Fruit fly (Drosophila melanogaster) whole organism, embryonic: ENCODE measurements around the gene Appl.

Experiments
- Bteb2 ChIP-seq: fragments of 200-800 bp; sonication (Bioruptor generic); optimal IDR thresholded peaks from 2 replicates; lab custom pipeline; 2016; ENCODE audit warnings: missing biosample characterization, missing genetic modification characterization
- CG10209 ChIP-seq: fragments of 200-800 bp; sonication (Bioruptor generic); optimal IDR thresholded peaks from 3 replicates; lab custom pipeline; 2017; ENCODE audit warnings: missing biosample characterization, mild to moderate bottlenecking, missing genetic modification characterization, missing genetic modification reagents
- CG10654 ChIP-seq: fragments of 200-800 bp; sonication (Bioruptor generic); optimal IDR thresholded peaks from 2 replicates; lab custom pipeline; 2016; ENCODE audit warnings: missing biosample characterization, missing genetic modification characterization
- CG12104 ChIP-seq: fragments of 200-800 bp; sonication (Bioruptor generic); optimal IDR thresholded peaks from 3 replicates; lab custom pipeline; 2016; ENCODE audit warnings: missing biosample characterization, missing genetic modification characterization
- CG17359 ChIP-seq: fragments of 200-800 bp; sonication (Bioruptor generic); optimal IDR thresholded peaks from 3 replicates; lab custom pipeline; 2018; ENCODE audit warnings: missing biosample characterization, mild to moderate bottlenecking, missing genetic modification characterization, moderate library complexity
- CG17829 ChIP-seq: fragments of 200-800 bp; optimal IDR thresholded peaks from 2 replicates; lab custom pipeline; 2019; ENCODE audit warnings: missing biosample characterization, mild to moderate bottlenecking, missing genetic modification characterization, moderate library complexity
- CG18011 ChIP-seq: fragments of 200-800 bp; sonication (Bioruptor generic); optimal IDR thresholded peaks from 2 replicates; lab custom pipeline; 2017; ENCODE audit warnings: missing biosample characterization, missing genetic modification characterization, mild to moderate bottlenecking, moderate library complexity, missing genotype
- CG18262 ChIP-seq: fragments of 200-800 bp; optimal IDR thresholded peaks from 3 replicates; lab custom pipeline; 2019; ENCODE audit warnings: missing biosample characterization, mild to moderate bottlenecking, missing genetic modification characterization, moderate library complexity
- CG18476 ChIP-seq: fragments of 200-800 bp; sonication (Bioruptor generic); optimal IDR thresholded peaks from 2 replicates; lab custom pipeline; 2016; ENCODE audit warnings: missing biosample characterization, mild to moderate bottlenecking, missing genetic modification characterization
- CG18599 ChIP-seq: fragments of 200-800 bp; sonication (Bioruptor generic); optimal IDR thresholded peaks from 3 replicates; lab custom pipeline; 2017; ENCODE audit warnings: missing biosample characterization, missing genetic modification characterization, mild to moderate bottlenecking, moderate library complexity, missing genetic modification reagents
- CG31441 ChIP-seq: fragments of 200-800 bp; sonication (Bioruptor generic); IDR thresholded peaks from 2 replicates; pipeline ENCODE4 v1.3.6; 2022; ENCODE audit warnings: missing biosample characterization, missing genetic modification characterization
- CG32532 ChIP-seq: fragments of 200-800 bp; sonication (Bioruptor generic); IDR thresholded peaks from 2 replicates; pipeline ENCODE4 v1.3.6; 2022; ENCODE audit warnings: missing biosample characterization, missing genetic modification characterization
- CG32772 ChIP-seq: fragments of 200-800 bp; sonication (Bioruptor generic); IDR thresholded peaks from 2 replicates; pipeline ENCODE4 v1.3.6; 2022; ENCODE audit warnings: missing biosample characterization, missing genetic modification characterization
- CG33557 ChIP-seq: fragments of 200-800 bp; sonication (Bioruptor generic); optimal IDR thresholded peaks from 2 replicates; lab custom pipeline; 2019; ENCODE audit warnings: missing biosample characterization, mild to moderate bottlenecking, missing genetic modification characterization, moderate library complexity
- CG42726 ChIP-seq: fragments of 200-800 bp; sonication (Bioruptor generic); IDR thresholded peaks from 2 replicates; pipeline ENCODE4 v1.3.6; 2022; ENCODE audit warnings: missing biosample characterization, missing genetic modification characterization; ENCODE audit not compliant: partially characterized antibody
- CG4820 ChIP-seq: fragments of 200-800 bp; sonication (Bioruptor generic); optimal IDR thresholded peaks from 3 replicates; lab custom pipeline; 2016; ENCODE audit warnings: missing biosample characterization, missing genetic modification characterization
- CG5953 ChIP-seq: fragments of 200-800 bp; sonication (Bioruptor generic); IDR thresholded peaks from 2 replicates; pipeline ENCODE4 v1.3.6; 2022; ENCODE audit warnings: missing biosample characterization, missing genetic modification characterization
- CG7786 ChIP-seq: fragments of 200-800 bp; sonication (Bioruptor generic); optimal IDR thresholded peaks from 2 replicates; lab custom pipeline; 2016; ENCODE audit warnings: missing biosample characterization, missing genetic modification characterization
- CrebB ChIP-seq: fragments of 200-800 bp; sonication (Bioruptor generic); optimal IDR thresholded peaks from 3 replicates; lab custom pipeline; 2018; ENCODE audit warnings: missing biosample characterization, mild to moderate bottlenecking, missing genetic modification characterization
- Dref ChIP-seq: fragments of 200-800 bp; sonication (Bioruptor generic); IDR thresholded peaks from 2 replicates; pipeline ENCODE4 v1.3.6; 2022; ENCODE audit warnings: missing biosample characterization, missing genetic modification characterization
- Drgx ChIP-seq: fragments of 200-800 bp; sonication (Bioruptor generic); IDR thresholded peaks from 2 replicates; pipeline ENCODE4 v1.3.6; 2022; ENCODE audit warnings: missing biosample characterization, missing genetic modification characterization
- Eip74EF ChIP-seq, 2 experiments: fragments of 200-800 bp in 1 of 2; fragments of >200 bp in 1 of 2; sonication (Bioruptor generic) in 1 of 2; optimal IDR thresholded peaks; 2 replicates each; lab custom pipeline; 2017 to 2019; ENCODE audit warnings: missing biosample characterization in 2 of 2, missing genetic modification characterization in 2 of 2, mild to moderate bottlenecking in 1 of 2, moderate library complexity in 1 of 2
- Fer1 ChIP-seq: fragments of 200-800 bp; sonication (Bioruptor generic); optimal IDR thresholded peaks from 2 replicates; lab custom pipeline; 2017; ENCODE audit warnings: missing biosample characterization, mild to moderate bottlenecking, missing genetic modification characterization
- HmgZ ChIP-seq: fragments of 200-800 bp; sonication (Bioruptor generic); optimal IDR thresholded peaks from 2 replicates; lab custom pipeline; 2018; ENCODE audit warnings: missing biosample characterization, mild to moderate bottlenecking, missing genetic modification characterization
- Lim3 ChIP-seq: fragments of 200-800 bp; sonication (Bioruptor generic); IDR thresholded peaks from 2 replicates; pipeline ENCODE4 v1.3.6; 2022; ENCODE audit warnings: missing biosample characterization, missing genetic modification characterization
- Nf-YA ChIP-seq: fragments of 200-800 bp; sonication (Bioruptor generic); IDR thresholded peaks from 2 replicates; pipeline ENCODE4 v1.3.6; 2022; ENCODE audit warnings: missing biosample characterization, missing genetic modification characterization
- Taf1 ChIP-seq: fragments of 200-800 bp; sonication (Bioruptor generic); IDR thresholded peaks from 2 replicates; pipeline ENCODE4 v1.3.6; 2022; ENCODE audit warnings: missing biosample characterization, missing genetic modification characterization
- Tbp ChIP-seq: fragments of >200 bp; optimal IDR thresholded peaks from 2 replicates; lab custom pipeline; 2018; ENCODE audit warnings: missing biosample characterization, missing genetic modification characterization
- Vsx1 ChIP-seq: fragments of 200-800 bp; sonication (Bioruptor generic); optimal IDR thresholded peaks from 2 replicates; lab custom pipeline; 2017; ENCODE audit warnings: missing biosample characterization, mild to moderate bottlenecking, missing genetic modification characterization, missing genetic modification reagents
- cas ChIP-seq: fragments of 200-800 bp; sonication (Bioruptor generic); IDR thresholded peaks from 2 replicates; pipeline ENCODE4 v1.3.6; 2022; ENCODE audit warnings: missing biosample characterization, missing genetic modification characterization
- chif ChIP-seq, 2 experiments: fragments of 200-800 bp; sonication (Bioruptor generic); optimal IDR thresholded peaks; 3 replicates each; lab custom pipeline; 2016; ENCODE audit warnings: missing biosample characterization in 2 of 2, missing genetic modification characterization in 2 of 2
- ems ChIP-seq: fragments of 200-800 bp; sonication (Bioruptor generic); optimal IDR thresholded peaks from 3 replicates; lab custom pipeline; 2016; ENCODE audit warnings: missing biosample characterization, missing genetic modification characterization
- fd102C ChIP-seq: fragments of 200-800 bp; sonication (Bioruptor generic); optimal IDR thresholded peaks from 2 replicates; lab custom pipeline; 2018; ENCODE audit warnings: missing biosample characterization, mild to moderate bottlenecking, missing genetic modification characterization, moderate library complexity
- fd96Cb ChIP-seq: fragments of 200-800 bp; sonication (Bioruptor generic); optimal IDR thresholded peaks from 2 replicates; lab custom pipeline; 2018; ENCODE audit warnings: missing biosample characterization, mild to moderate bottlenecking, missing genetic modification characterization, moderate library complexity
- gce ChIP-seq: fragments of 200-800 bp; sonication (Bioruptor generic); IDR thresholded peaks from 3 replicates; pipeline ENCODE4 v1.3.6; 2022; ENCODE audit warnings: missing biosample characterization, missing genetic modification characterization
- grau ChIP-seq: fragments of 200-800 bp; optimal IDR thresholded peaks from 3 replicates; lab custom pipeline; 2019; ENCODE audit warnings: missing biosample characterization, mild to moderate bottlenecking, missing genetic modification characterization, moderate library complexity
- grn ChIP-seq: fragments of 200-800 bp; sonication (Bioruptor generic); optimal IDR thresholded peaks from 3 replicates; lab custom pipeline; 2017; ENCODE audit warnings: missing biosample characterization, missing genetic modification characterization
- lov ChIP-seq, 2 experiments: fragments of 200-800 bp in 1 of 2; fragments of >200 bp in 1 of 2; sonication (Bioruptor generic) in 1 of 2; IDR thresholded peaks in 1 of 2; optimal IDR thresholded peaks in 1 of 2; 2 replicates in 1 of 2; 3 replicates in 1 of 2; pipeline versions ENCODE4 v1.3.6 to Lab custom; 2017 to 2022; ENCODE audit warnings: missing biosample characterization in 1 of 2, missing genetic modification characterization in 1 of 2
- pb ChIP-seq: fragments of 200-800 bp; sonication (Bioruptor generic); optimal IDR thresholded peaks from 3 replicates; lab custom pipeline; 2016; ENCODE audit warnings: missing biosample characterization, missing genetic modification characterization
- pros ChIP-seq: fragments of 200-800 bp; sonication (Bioruptor generic); optimal IDR thresholded peaks from 3 replicates; lab custom pipeline; 2019; ENCODE audit warnings: missing biosample characterization, mild to moderate bottlenecking, missing genetic modification characterization, moderate library complexity
- sd ChIP-seq: fragments of 200-800 bp; sonication (Bioruptor generic); optimal IDR thresholded peaks from 3 replicates; lab custom pipeline; 2018; ENCODE audit warnings: missing biosample characterization, mild to moderate bottlenecking, missing genetic modification characterization, moderate library complexity
- sna ChIP-seq: fragments of 200-800 bp; sonication (Bioruptor generic); IDR thresholded peaks from 2 replicates; pipeline ENCODE4 v1.3.6; 2022; ENCODE audit warnings: missing biosample characterization, missing genetic modification characterization; ENCODE audit not compliant: partially characterized antibody
- sr ChIP-seq: fragments of 200-800 bp; sonication (Bioruptor generic); IDR thresholded peaks from 3 replicates; pipeline ENCODE4 v1.3.6; 2022; ENCODE audit warnings: missing biosample characterization, missing genetic modification characterization
- stc ChIP-seq: fragments of 200-800 bp; sonication (Bioruptor generic); IDR thresholded peaks from 2 replicates; pipeline ENCODE4 v1.3.6; 2022; ENCODE audit warnings: missing biosample characterization, missing genetic modification characterization
- sug ChIP-seq: fragments of 200-800 bp; optimal IDR thresholded peaks from 2 replicates; lab custom pipeline; 2019; ENCODE audit warnings: missing biosample characterization, mild to moderate bottlenecking, missing genetic modification characterization, moderate library complexity
- tin ChIP-seq: fragments of 200-800 bp; sonication (Bioruptor generic); optimal IDR thresholded peaks from 3 replicates; lab custom pipeline; 2016; ENCODE audit warnings: missing biosample characterization, missing genetic modification characterization
- unc-4 ChIP-seq: fragments of 200-800 bp; sonication (Bioruptor generic); IDR thresholded peaks from 2 replicates; pipeline ENCODE4 v1.3.6; 2022; ENCODE audit warnings: missing biosample characterization, missing genetic modification characterization; ENCODE audit not compliant: partially characterized antibody
- usp ChIP-seq: fragments of >200 bp; optimal IDR thresholded peaks from 2 replicates; lab custom pipeline; 2017; ENCODE audit warnings: missing biosample characterization, missing genetic modification characterization
- zen2 ChIP-seq: fragments of 200-800 bp; sonication (Bioruptor generic); IDR thresholded peaks from 3 replicates; pipeline ENCODE4 v1.3.6; 2022; ENCODE audit warnings: missing biosample characterization, missing genetic modification characterization; ENCODE audit not compliant: partially characterized antibody

Appl gene

dm6 chrX:499589-500041, 30.7 kb upstream of the Appl start (continued):
- peak; percentile 42; the same call in 1 of the 2 replicates for TF ChIP-seq cas
- TF ChIP-seq stc = peak; percentile 68
- TF ChIP-seq CG32772 (GFP tag; lab: Robert Waterston, UW) = peak; percentile 53; the same call in 1 of the 2 replicates
- TF ChIP-seq lov (optimal IDR thresholded peaks at IDR 0.05; lab: Kevin White, UChicago) = no peak
- no peak for TF ChIP-seq lov (GFP tag; IDR thresholded peaks at IDR 0.05; lab: Robert Waterston, UW)
- peak; percentile 95 for TF ChIP-seq CG18599 (GFP tag; lab: Kevin White, UChicago)
- TF ChIP-seq usp (GFP tag; lab: Kevin White, UChicago) = no peak
- TF ChIP-seq CG7786 (GFP tag; lab: Kevin White, UChicago) = peak; percentile 85
- peak; percentile 74 for TF ChIP-seq Vsx1 (GFP tag; lab: Kevin White, UChicago)
- TF ChIP-seq CG18476 (GFP tag; lab: Kevin White, UChicago) = peak; percentile 78
- no peak for TF ChIP-seq pros (GFP tag; lab: Kevin White, UChicago)
- peak; percentile 92 for TF ChIP-seq HmgZ
- peak; percentile 74; the same call in 1 of the 2 replicates for TF ChIP-seq Drgx (GFP tag; lab: Robert Waterston, UW)
- no peak for TF ChIP-seq Tbp (GFP tag; lab: Kevin White, UChicago)
- peak; percentile 78 for TF ChIP-seq pb (GFP tag; lab: Kevin White, UChicago)
- TF ChIP-seq fd102C (GFP tag; lab: Kevin White, UChicago) = no peak
- peak; percentile 49 for TF ChIP-seq tin (GFP tag; lab: Kevin White, UChicago)
- TF ChIP-seq Dref (GFP tag; lab: Robert Waterston, UW) = no peak
- TF ChIP-seq grn = peak; percentile 19
- TF ChIP-seq sd (tag; lab: Kevin White, UChicago) = no peak
- peak; percentile 75 for TF ChIP-seq CG17829 (tag; lab: Kevin White, UChicago)
- TF ChIP-seq chif (GFP tag; optimal IDR thresholded peaks at IDR 0.05; lab: Kevin White, UChicago) = peak; percentile 51 to 71
- peak; percentile 77 for TF ChIP-seq Bteb2 (GFP tag; lab: Kevin White, UChicago)
- no peak for TF ChIP-seq CG42726 (GFP tag; lab: Robert Waterston, UW)
- peak; percentile 74 for TF ChIP-seq CG12104 (GFP tag; lab: Kevin White, UChicago)
- TF ChIP-seq Taf1 (GFP tag; lab: Robert Waterston, UW) = peak; percentile 46; the same call in 1 of the 2 replicates
- no peak for TF ChIP-seq sr
- TF ChIP-seq CG33557 (GFP tag; lab: Kevin White, UChicago) = peak; percentile 34
- TF ChIP-seq CrebB (tag; lab: Kevin White, UChicago) = peak; percentile 87
- TF ChIP-seq Lim3 (GFP tag; lab: Robert Waterston, UW) = no peak
- TF ChIP-seq Fer1 (GFP tag; lab: Kevin White, UChicago) = peak; percentile 95
- peak; percentile 80 for TF ChIP-seq CG17359 (tag; lab: Kevin White, UChicago)
- TF ChIP-seq CG18011 = peak; percentile 49
- TF ChIP-seq CG31441 (GFP tag; lab: Robert Waterston, UW) = no peak
- TF ChIP-seq sug (tag; lab: Kevin White, UChicago) = peak; percentile 82
- TF ChIP-seq fd96Cb = peak; percentile 66
- TF ChIP-seq gce (GFP tag; lab: Robert Waterston, UW) = peak; percentile 62; the same call in 1 of the 3 replicates
- TF ChIP-seq grau (tag; lab: Kevin White, UChicago) = peak; percentile 87
- peak in 1 of 2 experiments; percentile 84 for TF ChIP-seq Eip74EF (GFP tag; optimal IDR thresholded peaks at IDR 0.05; lab: Kevin White, UChicago)
- no peak for TF ChIP-seq sna (GFP tag; lab: Robert Waterston, UW)
- TF ChIP-seq CG10209 (GFP tag; lab: Kevin White, UChicago) = peak; percentile 86
- peak; percentile 73 for TF ChIP-seq CG32532 (GFP tag; lab: Robert Waterston, UW)
- TF ChIP-seq CG18262 = peak; percentile 75
- TF ChIP-seq unc-4 (GFP tag; lab: Robert Waterston, UW) = no peak
- TF ChIP-seq CG4820 (GFP tag; lab: Kevin White, UChicago) = peak; percentile 69
- no peak for TF ChIP-seq CG5953 (GFP tag; lab: Robert Waterston, UW)
- peak; percentile 41; the same call in 1 of the 2 replicates for TF ChIP-seq Nf-YA (GFP tag; lab: Robert Waterston, UW)
- peak; percentile 72 for TF ChIP-seq ems (GFP tag; lab: Kevin White, UChicago)
- peak; percentile 66 for TF ChIP-seq CG10654 (GFP tag; lab: Kevin White, UChicago)
- TF ChIP-seq zen2 = peak; percentile 39; the same call in 1 of the 3 replicates
